Worm (Caenorhabditis elegans) whole organism, dauer: Measurements from ENCODE around the gene T13G4.7.

ENCODE experiments used
- unc-62 ChIP-seq: sonication (generic microtip); optimal IDR thresholded peaks from 2 replicates; lab custom pipeline; 2017; ENCODE audit warnings: missing biosample characterization, missing genetic modification reagents, missing genetic modification characterization

T13G4.7 gene

ce11 chrX:1191582-1191981, 14.3 kb downstream of the T13G4.7 start, which contains the start of gene T13G4.4:
T13G4.4 (minus strand) TSS chrX:1191678.
- no peak for TF ChIP-seq unc-62 (GFP tag; lab: Kevin White, UChicago)

ce11 chrX:1185474-1185873, 20.5 kb downstream of the T13G4.7 start:
- no peak for TF ChIP-seq unc-62 (GFP tag; lab: Kevin White, UChicago)

ce11 chrX:1183985-1184384, 21.9 kb downstream of the T13G4.7 start:
- TF ChIP-seq unc-62 (GFP tag; lab: Kevin White, UChicago): no peak

- TF ChIP-seq unc-62 (GFP tag; lab: Kevin White, UChicago): no peak
Observed at ce11 chrX:1183258-1183657, 22.7 kb downstream of the T13G4.7 start.

ce11 chrX:1181271-1181958, 24.5 kb downstream of the T13G4.7 start:
- TF ChIP-seq unc-62 (GFP tag; lab: Kevin White, UChicago): no peak

ce11 chrX:1179984-1180383, 25.9 kb downstream of the T13G4.7 start, which contains the start of gene hot-8:
hot-8 (plus strand) TSS chrX:1180284.
- no peak for TF ChIP-seq unc-62 (GFP tag; lab: Kevin White, UChicago)

- no peak for TF ChIP-seq unc-62 (GFP tag; lab: Kevin White, UChicago)
Observed at ce11 chrX:1172024-1172423, 33.9 kb downstream of the T13G4.7 start.

ce11 chrX:1171617-1172016, 34.3 kb downstream of the T13G4.7 start:
- no peak for TF ChIP-seq unc-62 (GFP tag; lab: Kevin White, UChicago)

- TF ChIP-seq unc-62 (GFP tag; lab: Kevin White, UChicago): no peak
Observed at ce11 chrX:1167234-1167633, 38.7 kb downstream of the T13G4.7 start.

ce11 chrX:1162019-1162418, 43.9 kb downstream of the T13G4.7 start, which contains the start of gene tmc-1:
tmc-1 (plus strand) TSS chrX:1162207.
- no peak for TF ChIP-seq unc-62 (GFP tag; lab: Kevin White, UChicago)

ce11 chrX:1154648-1155047, 51.3 kb downstream of the T13G4.7 start, which contains the start of gene R193.1:
R193.1 (plus strand) TSS chrX:1154948.
- TF ChIP-seq unc-62 (GFP tag; lab: Kevin White, UChicago): no peak
